Worm (Caenorhabditis elegans) whole organism, L3 larva: Measurements from ENCODE around the gene sor-1.

ENCODE experiments used
- R02D3.7 ChIP-seq: fragments of 150-350 bp; optimal IDR thresholded peaks from 2 replicates; lab custom pipeline; 2014; ENCODE audit warnings: missing biosample characterization, missing genetic modification characterization
- ZK546.5 ChIP-seq: sonication (generic microtip); optimal IDR thresholded peaks from 2 replicates; lab custom pipeline; 2017; ENCODE audit warnings: missing biosample characterization, missing genetic modification characterization
- aly-2 ChIP-seq: fragments of 150-350 bp; optimal IDR thresholded peaks from 2 replicates; lab custom pipeline; 2014; ENCODE audit warnings: missing biosample characterization, missing genetic modification characterization
- ama-1 ChIP-seq: fragments of 150-350 bp; optimal IDR thresholded peaks from 2 replicates; lab custom pipeline; 2018
- ceh-16 ChIP-seq: sonication (generic microtip); optimal IDR thresholded peaks from 2 replicates; lab custom pipeline; 2017; ENCODE audit warnings: missing biosample characterization, missing genetic modification characterization
- ceh-28 ChIP-seq: fragments of 150-350 bp; optimal IDR thresholded peaks from 2 replicates; lab custom pipeline; 2014; ENCODE audit warnings: missing biosample characterization, missing genetic modification reagents, missing genetic modification characterization
- ceh-82 ChIP-seq: fragments of 150-350 bp; optimal IDR thresholded peaks from 2 replicates; lab custom pipeline; 2014; ENCODE audit warnings: missing biosample characterization, missing genetic modification characterization
- ceh-9 ChIP-seq: sonication (generic microtip); optimal IDR thresholded peaks from 2 replicates; lab custom pipeline; 2018; ENCODE audit warnings: missing biosample characterization, missing genetic modification characterization
- daf-12 ChIP-seq: fragments of 150-350 bp; optimal IDR thresholded peaks from 2 replicates; lab custom pipeline; 2014; ENCODE audit warnings: missing biosample characterization, missing genetic modification reagents, missing genetic modification characterization
- egl-27 ChIP-seq: sonication (generic microtip); optimal IDR thresholded peaks from 4 replicates; lab custom pipeline; 2017; ENCODE audit warnings: missing biosample characterization, missing genetic modification reagents, missing genetic modification characterization
- egl-5 ChIP-seq: fragments of 150-350 bp; optimal IDR thresholded peaks from 2 replicates; lab custom pipeline; 2017; ENCODE audit warnings: missing biosample characterization, missing genetic modification reagents, missing genetic modification characterization, inconsistent platforms
- elt-1 ChIP-seq: fragments of 150-350 bp; optimal IDR thresholded peaks from 2 replicates; lab custom pipeline; 2014; ENCODE audit warnings: missing biosample characterization, missing genetic modification characterization
- elt-2 ChIP-seq: sonication (generic microtip); optimal IDR thresholded peaks from 2 replicates; lab custom pipeline; 2016; ENCODE audit warnings: missing genetic modification reagents, mild to moderate bottlenecking, missing genetic modification characterization, missing compliant biosample characterization
- elt-3 ChIP-seq, 3 experiments: fragments of 150-350 bp in 1 of 3; sonication (generic microtip) in 2 of 3; optimal IDR thresholded peaks; 2 replicates in 2 of 3; 4 replicates in 1 of 3; lab custom pipeline; 2014 to 2017; ENCODE audit warnings: missing biosample characterization in 3 of 3, missing genetic modification characterization in 3 of 3
- eor-1 ChIP-seq, 2 experiments: fragments of 150-350 bp; optimal IDR thresholded peaks; 2 replicates each; lab custom pipeline; 2014 to 2018; ENCODE audit warnings: missing biosample characterization in 2 of 2, missing genetic modification characterization in 2 of 2
- fkh-10 ChIP-seq: sonication (generic microtip); optimal IDR thresholded peaks from 2 replicates; lab custom pipeline; 2017; ENCODE audit warnings: missing biosample characterization, missing genetic modification reagents, missing genetic modification characterization
- fkh-2 ChIP-seq: fragments of 150-350 bp; optimal IDR thresholded peaks from 2 replicates; lab custom pipeline; 2014; ENCODE audit warnings: missing biosample characterization, missing genetic modification reagents, missing genetic modification characterization
- fos-1 ChIP-seq: fragments of 150-350 bp; optimal IDR thresholded peaks from 2 replicates; lab custom pipeline; 2014; ENCODE audit warnings: missing biosample characterization, missing genetic modification characterization
- hmg-11 ChIP-seq: sonication (generic microtip); optimal IDR thresholded peaks from 2 replicates; lab custom pipeline; 2016; ENCODE audit warnings: missing genetic modification characterization, missing compliant biosample characterization
- jun-1 ChIP-seq: fragments of 150-350 bp; optimal IDR thresholded peaks from 2 replicates; lab custom pipeline; 2014; ENCODE audit warnings: missing biosample characterization, missing genetic modification reagents, missing genetic modification characterization
- lin-15B ChIP-seq: fragments of 150-350 bp; optimal IDR thresholded peaks from 2 replicates; lab custom pipeline; 2014; ENCODE audit warnings: missing biosample characterization, missing genetic modification characterization
- lin-39 ChIP-seq: fragments of 150-350 bp; optimal IDR thresholded peaks from 2 replicates; lab custom pipeline; 2018; ENCODE audit warnings: missing biosample characterization, missing genetic modification reagents, missing genetic modification characterization
- lsy-12 ChIP-seq: sonication (generic microtip); optimal IDR thresholded peaks from 2 replicates; lab custom pipeline; 2016; ENCODE audit warnings: mild to moderate bottlenecking, missing genetic modification characterization, missing compliant biosample characterization
- mdl-1 ChIP-seq: fragments of 150-350 bp; optimal IDR thresholded peaks from 2 replicates; lab custom pipeline; 2014; ENCODE audit warnings: missing biosample characterization, missing genetic modification characterization
- mml-1 ChIP-seq: fragments of 150-350 bp; sonication (generic microtip); optimal IDR thresholded peaks from 3 replicates; lab custom pipeline; 2014; ENCODE audit warnings: missing biosample characterization, missing genetic modification characterization
- nfya-1 ChIP-seq: sonication (generic microtip); optimal IDR thresholded peaks from 2 replicates; lab custom pipeline; 2017; ENCODE audit warnings: missing genetic modification characterization, mild to moderate bottlenecking, missing compliant biosample characterization, antibody characterized with exemption, moderate library complexity; ENCODE audit not compliant: insufficient read depth
- nhr-11 ChIP-seq: fragments of 150-350 bp; optimal IDR thresholded peaks from 2 replicates; lab custom pipeline; 2014; ENCODE audit warnings: missing biosample characterization, missing genetic modification characterization
- nhr-12 ChIP-seq: fragments of 150-350 bp; optimal IDR thresholded peaks from 2 replicates; lab custom pipeline; 2014; ENCODE audit warnings: missing biosample characterization, missing genetic modification characterization
- nhr-23 ChIP-seq: fragments of 150-350 bp; optimal IDR thresholded peaks from 2 replicates; lab custom pipeline; 2014; ENCODE audit warnings: missing biosample characterization, missing genetic modification reagents, missing genetic modification characterization
- nhr-237 ChIP-seq: fragments of 150-350 bp; optimal IDR thresholded peaks from 2 replicates; lab custom pipeline; 2014; ENCODE audit warnings: missing biosample characterization, missing genetic modification characterization
- nhr-25 ChIP-seq: sonication (generic microtip); optimal IDR thresholded peaks from 2 replicates; lab custom pipeline; 2017; ENCODE audit warnings: missing biosample characterization, missing genetic modification characterization
- nhr-28 ChIP-seq: fragments of 150-350 bp; optimal IDR thresholded peaks from 2 replicates; lab custom pipeline; 2014; ENCODE audit warnings: missing biosample characterization, missing genetic modification characterization
- nhr-43 ChIP-seq: sonication (generic microtip); optimal IDR thresholded peaks from 2 replicates; lab custom pipeline; 2016; ENCODE audit warnings: mild to moderate bottlenecking, missing genetic modification characterization, missing compliant biosample characterization; ENCODE audit not compliant: poor library complexity, severe bottlenecking
- nhr-67 ChIP-seq: fragments of 150-350 bp; optimal IDR thresholded peaks from 2 replicates; lab custom pipeline; 2014; ENCODE audit warnings: missing biosample characterization, missing genetic modification characterization
- nhr-76 ChIP-seq: fragments of 150-350 bp; sonication (generic microtip); optimal IDR thresholded peaks from 5 replicates; lab custom pipeline; 2014; ENCODE audit warnings: missing biosample characterization, missing genetic modification characterization
- nhr-77 ChIP-seq: fragments of 150-350 bp; optimal IDR thresholded peaks from 2 replicates; lab custom pipeline; 2014; ENCODE audit warnings: missing biosample characterization, missing genetic modification characterization
- pha-4 ChIP-seq: fragments of 150-350 bp; optimal IDR thresholded peaks from 2 replicates; lab custom pipeline; 2014; ENCODE audit warnings: missing biosample characterization, missing genetic modification reagents, missing genetic modification characterization
- pqm-1 ChIP-seq: fragments of 150-350 bp; optimal IDR thresholded peaks from 2 replicates; lab custom pipeline; 2017; ENCODE audit warnings: missing biosample characterization, missing genetic modification characterization, inconsistent platforms
- sea-2 ChIP-seq: fragments of 150-350 bp; sonication (generic microtip); optimal IDR thresholded peaks from 4 replicates; lab custom pipeline; 2014; ENCODE audit warnings: missing biosample characterization, missing genetic modification reagents, missing genetic modification characterization
- skn-1 ChIP-seq: fragments of 150-350 bp; optimal IDR thresholded peaks from 2 replicates; lab custom pipeline; 2014; ENCODE audit warnings: missing biosample characterization, missing genetic modification characterization
- snpc-4 ChIP-seq: fragments of 150-350 bp; optimal IDR thresholded peaks from 2 replicates; lab custom pipeline; 2014; ENCODE audit warnings: missing biosample characterization, missing genetic modification characterization
- tbx-2 ChIP-seq: sonication (generic microtip); optimal IDR thresholded peaks from 2 replicates; lab custom pipeline; 2016; ENCODE audit warnings: mild to moderate bottlenecking, missing genetic modification characterization, missing compliant biosample characterization
- unc-39 ChIP-seq: sonication (generic microtip); optimal IDR thresholded peaks from 4 replicates; lab custom pipeline; 2017; ENCODE audit warnings: missing biosample characterization, missing genetic modification characterization
- unc-62 ChIP-seq: fragments of 150-350 bp; sonication (generic microtip); optimal IDR thresholded peaks from 4 replicates; lab custom pipeline; 2014; ENCODE audit warnings: missing biosample characterization, missing genetic modification reagents, missing genetic modification characterization
- zag-1 ChIP-seq: fragments of 150-350 bp; optimal IDR thresholded peaks from 2 replicates; lab custom pipeline; 2014; ENCODE audit warnings: missing biosample characterization, missing genetic modification characterization
- ztf-11 ChIP-seq: fragments of 150-350 bp; optimal IDR thresholded peaks from 2 replicates; lab custom pipeline; 2014; ENCODE audit warnings: missing biosample characterization, missing genetic modification characterization
- ztf-4 ChIP-seq: fragments of 150-350 bp; optimal IDR thresholded peaks from 2 replicates; lab custom pipeline; 2014; ENCODE audit warnings: missing biosample characterization, missing genetic modification characterization

Gene sor-1

ce11 chrIII:8411976-8412375, 6.0 kb upstream of the sor-1 start:
- TF ChIP-seq zag-1 = no peak
- TF ChIP-seq nhr-76 (tag; lab: Kevin White, UChicago) = no peak
- peak; percentile 65 for TF ChIP-seq elt-2 (tag; lab: Kevin White, UChicago)
- TF ChIP-seq hmg-11 (tag; lab: Kevin White, UChicago) = peak; percentile 80
- peak; percentile 66 for TF ChIP-seq pqm-1 (tag; lab: Kevin White, UChicago)
- peak; percentile 70 for TF ChIP-seq unc-62 (GFP tag; lab: Kevin White, UChicago)
- TF ChIP-seq nhr-67 (tag; lab: Kevin White, UChicago) = no peak
- TF ChIP-seq fkh-10 (GFP tag; lab: Kevin White, UChicago) = peak; percentile 75
- TF ChIP-seq tbx-2 = no peak
- TF ChIP-seq nhr-77 (tag; lab: Kevin White, UChicago) = no peak
- peak; percentile 85 for TF ChIP-seq lsy-12 (tag; lab: Kevin White, UChicago)
- no peak for TF ChIP-seq nhr-12 (tag; lab: Kevin White, UChicago)
- no peak for TF ChIP-seq elt-3 (tag; optimal IDR thresholded peaks at IDR 0.05; lab: Kevin White, UChicago)
- TF ChIP-seq aly-2 (tag; lab: Kevin White, UChicago) = no peak
- no peak for TF ChIP-seq egl-27 (tag; lab: Kevin White, UChicago)
- peak; percentile 55 for TF ChIP-seq elt-1 (tag; lab: Kevin White, UChicago)
- TF ChIP-seq ceh-16 (tag; lab: Kevin White, UChicago) = no peak
- peak; percentile 82 for TF ChIP-seq snpc-4 (tag; lab: Kevin White, UChicago)
- no peak for TF ChIP-seq ztf-4
- TF ChIP-seq nhr-237 (tag; lab: Kevin White, UChicago) = no peak
- TF ChIP-seq ZK546.5 = no peak
- peak; percentile 99 for TF ChIP-seq nfya-1 (tag; lab: Kevin White, UChicago)
- TF ChIP-seq nhr-28 (tag; lab: Kevin White, UChicago) = no peak
- TF ChIP-seq ztf-11 = no peak
- TF ChIP-seq ceh-28 (tag; lab: Kevin White, UChicago) = peak; percentile 59
- no peak for TF ChIP-seq mdl-1 (tag; lab: Kevin White, UChicago)
- no peak for TF ChIP-seq daf-12 (tag; lab: Kevin White, UChicago)
- TF ChIP-seq sea-2 (GFP tag; lab: Kevin White, UChicago) = no peak
- peak; percentile 83 for TF ChIP-seq nhr-25 (tag; lab: Kevin White, UChicago)
- TF ChIP-seq mml-1 (tag; lab: Kevin White, UChicago) = no peak
- TF ChIP-seq fkh-2 (tag; lab: Kevin White, UChicago) = no peak
- peak; percentile 14 for TF ChIP-seq nhr-43 (tag; lab: Kevin White, UChicago)
- peak; percentile 60 for TF ChIP-seq egl-5 (tag; lab: Kevin White, UChicago)
- no peak for TF ChIP-seq jun-1 (tag; lab: Kevin White, UChicago)
- TF ChIP-seq unc-39 (tag; lab: Kevin White, UChicago) = no peak
- peak; percentile 88 for TF ChIP-seq lin-15B
- no peak for TF ChIP-seq eor-1 (tag; optimal IDR thresholded peaks at IDR 0.05; lab: Kevin White, UChicago)
- TF ChIP-seq fos-1 (tag; lab: Kevin White, UChicago) = no peak
- no peak for TF ChIP-seq ceh-9 (tag; lab: Kevin White, UChicago)
- TF ChIP-seq lin-39 (tag; lab: Kevin White, UChicago) = peak; percentile 77
- no peak for TF ChIP-seq ama-1 (lab: Kevin White, UChicago)
- peak; percentile 78 for TF ChIP-seq nhr-23 (tag; lab: Kevin White, UChicago)
- no peak for TF ChIP-seq ceh-82 (tag; lab: Kevin White, UChicago)
- TF ChIP-seq skn-1 (tag; lab: Kevin White, UChicago) = peak; percentile 35
- no peak for TF ChIP-seq nhr-11 (tag; lab: Kevin White, UChicago)
- peak; percentile 82 for TF ChIP-seq pha-4
- TF ChIP-seq R02D3.7 (tag; lab: Kevin White, UChicago) = peak; percentile 23
